Worm (Caenorhabditis elegans) whole organism, early embryonic: ENCODE measurements around the gene C02F5.13.

Experiments used
- F13C5.2 ChIP-seq: sonication (generic microtip); optimal IDR thresholded peaks from 2 replicates; lab custom pipeline; 2017; ENCODE audit warnings: mild to moderate bottlenecking, missing genetic modification characterization, inconsistent platforms, missing compliant biosample characterization
- ama-1 ChIP-seq: fragments of 150-350 bp; optimal IDR thresholded peaks from 2 replicates; lab custom pipeline; 2014
- ceh-13 ChIP-seq: fragments of 200-800 bp; sonication (Bioruptor generic); optimal IDR thresholded peaks from 2 replicates; lab custom pipeline; 2018; ENCODE audit warnings: mild to moderate bottlenecking, missing genetic modification characterization, missing compliant biosample characterization
- flt-1 ChIP-seq: fragments of 200-800 bp; sonication (Bioruptor generic); IDR thresholded peaks from 2 replicates; pipeline ENCODE4 v1.3.6; 2022; ENCODE audit warnings: missing genetic modification characterization, missing compliant biosample characterization
- hnd-1 ChIP-seq: sonication (generic microtip); optimal IDR thresholded peaks from 2 replicates; lab custom pipeline; 2016; ENCODE audit warnings: missing genetic modification characterization, missing compliant biosample characterization
- pes-1 ChIP-seq: fragments of 200-800 bp; sonication (Bioruptor generic); IDR thresholded peaks from 2 replicates; pipeline ENCODE4 v1.3.6; 2022; ENCODE audit warnings: missing genetic modification reagents, missing genetic modification characterization, missing compliant biosample characterization
- scrt-1 ChIP-seq: fragments of 200-800 bp; sonication (Bioruptor generic); IDR thresholded peaks from 2 replicates; pipeline ENCODE4 v1.3.6; 2022; ENCODE audit warnings: missing genetic modification characterization, missing compliant biosample characterization
- sea-1 ChIP-seq: fragments of 200-800 bp; sonication (Bioruptor generic); conservative IDR thresholded peaks from 2 replicates; pipeline ENCODE4 v1.3.6; 2022; ENCODE audit warnings: missing genetic modification characterization, missing compliant biosample characterization

DNA sequence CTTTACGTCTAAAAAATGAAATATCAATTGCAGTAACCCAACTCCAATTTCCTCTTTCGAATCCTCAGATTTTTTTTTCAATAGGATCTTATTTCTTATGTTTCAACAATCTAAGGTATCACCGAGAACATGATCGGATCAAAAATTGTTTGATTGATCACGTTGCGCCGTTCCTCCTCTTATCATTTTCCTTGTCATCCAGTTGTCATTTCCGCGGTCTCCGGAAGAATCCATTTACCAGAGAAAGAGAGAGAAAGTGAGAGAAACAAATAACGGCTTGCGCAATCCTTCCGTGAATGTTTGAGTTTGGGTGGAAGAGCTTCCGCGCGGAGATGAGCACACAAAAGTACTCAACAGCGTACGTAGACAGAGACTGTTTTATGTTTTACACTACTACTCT is 46.1 kb downstream of the C02F5.13 start:
- TF ChIP-seq ama-1 (lab: Kevin White, UChicago) (no peak), ceh-13 (GFP tag; lab: Kevin White, UChicago) (no peak), sea-1 (GFP tag; lab: Robert Waterston, UW) (no peak), hnd-1 (tag; lab: Kevin White, UChicago) (no peak), flt-1 (GFP tag; lab: Robert Waterston, UW) (no peak), pes-1 (GFP tag; lab: Robert Waterston, UW) (no peak), F13C5.2 (tag; lab: Kevin White, UChicago) (no peak), scrt-1 (GFP tag; lab: Robert Waterston, UW) (no peak)
